Fruit fly (Drosophila melanogaster): ENCODE results near the gene SNRPG.

SNRPG gene

dm6 chrX:16640260-16641100, at the start of gene SNRPG, which contains the start of gene mthl1:
TSS of gene SNRPG (minus strand) at chrX:16640419.
TSS of gene mthl1 (plus strand) at chrX:16640968.
- peak; percentile 52 for TF ChIP-seq Clk (GFP tag; optimal IDR thresholded peaks at IDR 0.05)
- peak; percentile 73 for TF ChIP-seq CG12768 (GFP tag; optimal IDR thresholded peaks at IDR 0.05)
- TF ChIP-seq bab1 (GFP tag; optimal IDR thresholded peaks at IDR 0.05): peak; percentile 58
- peak; percentile 81 for TF ChIP-seq CG5204 (GFP tag; optimal IDR thresholded peaks at IDR 0.05)
- peak; percentile 73 for TF ChIP-seq CG7101 (tag; optimal IDR thresholded peaks at IDR 0.05)
- peak; percentile 63 for TF ChIP-seq CG11617 (GFP tag; optimal IDR thresholded peaks at IDR 0.05)
- peak; percentile 36 for TF ChIP-seq ovo (GFP tag; optimal IDR thresholded peaks at IDR 0.05)
- peak; percentile 40 for TF ChIP-seq Crg-1 (GFP tag; optimal IDR thresholded peaks at IDR 0.05)
- TF ChIP-seq pad (GFP tag; optimal IDR thresholded peaks at IDR 0.05): peak; percentile 64
- TF ChIP-seq Hr96 (GFP tag; optimal IDR thresholded peaks at IDR 0.05): no peak
- no peak for TF ChIP-seq cic (GFP tag; optimal IDR thresholded peaks at IDR 0.05)
- peak; percentile 71 for TF ChIP-seq Mnt (GFP tag; optimal IDR thresholded peaks at IDR 0.05)
- no peak for TF ChIP-seq cnc (optimal IDR thresholded peaks at IDR 0.05)
- TF ChIP-seq toe (GFP tag; optimal IDR thresholded peaks at IDR 0.05): peak; percentile 63
- peak; percentile 63 for TF ChIP-seq CG14711 (tag; optimal IDR thresholded peaks at IDR 0.05)
- TF ChIP-seq kay (GFP tag; ENCODE audit: borderline replicate concordance): no peak
- TF ChIP-seq CG33017 (tag; optimal IDR thresholded peaks at IDR 0.05): no peak
- no peak for TF ChIP-seq tj (GFP tag; optimal IDR thresholded peaks at IDR 0.05)
- peak; percentile 77 for TF ChIP-seq CG1620 (GFP tag; optimal IDR thresholded peaks at IDR 0.05)
- TF ChIP-seq CG7045 (GFP tag; optimal IDR thresholded peaks at IDR 0.05): peak; percentile 54

DNA sequence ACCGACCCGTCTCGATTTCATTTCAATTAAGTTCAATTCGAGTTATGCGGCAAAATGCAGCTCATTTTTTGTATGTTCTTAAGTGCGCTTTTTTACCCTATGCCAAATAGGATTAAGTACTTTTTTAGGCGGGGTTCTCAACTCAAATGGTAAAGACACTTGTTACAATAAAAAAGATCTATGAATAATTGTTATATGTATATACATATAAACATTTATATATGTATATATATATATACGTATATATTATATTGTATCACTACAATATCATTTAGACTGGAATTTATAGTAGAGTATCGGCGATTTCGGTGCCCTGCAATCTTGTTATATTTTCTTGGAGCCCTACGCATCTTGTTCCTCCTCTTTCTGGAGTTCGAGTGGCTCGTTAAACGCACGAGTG, 49.7 kb upstream of the SNRPG start:
- no peak for TF ChIP-seq CG7101 (tag; optimal IDR thresholded peaks at IDR 0.05)
- no peak for TF ChIP-seq CG7045 (GFP tag; optimal IDR thresholded peaks at IDR 0.05)
- TF ChIP-seq CG5204 (GFP tag; optimal IDR thresholded peaks at IDR 0.05): no peak
- TF ChIP-seq pad (GFP tag; optimal IDR thresholded peaks at IDR 0.05): no peak
- no peak for TF ChIP-seq tj (GFP tag; optimal IDR thresholded peaks at IDR 0.05)
- no peak for TF ChIP-seq cic (GFP tag; optimal IDR thresholded peaks at IDR 0.05)
- TF ChIP-seq CG14711 (tag; optimal IDR thresholded peaks at IDR 0.05): no peak
- TF ChIP-seq Crg-1 (GFP tag; optimal IDR thresholded peaks at IDR 0.05): no peak
- TF ChIP-seq ovo (GFP tag; optimal IDR thresholded peaks at IDR 0.05): no peak
- TF ChIP-seq Clk (GFP tag; optimal IDR thresholded peaks at IDR 0.05): no peak
- no peak for TF ChIP-seq Mnt (GFP tag; optimal IDR thresholded peaks at IDR 0.05)

DNA sequence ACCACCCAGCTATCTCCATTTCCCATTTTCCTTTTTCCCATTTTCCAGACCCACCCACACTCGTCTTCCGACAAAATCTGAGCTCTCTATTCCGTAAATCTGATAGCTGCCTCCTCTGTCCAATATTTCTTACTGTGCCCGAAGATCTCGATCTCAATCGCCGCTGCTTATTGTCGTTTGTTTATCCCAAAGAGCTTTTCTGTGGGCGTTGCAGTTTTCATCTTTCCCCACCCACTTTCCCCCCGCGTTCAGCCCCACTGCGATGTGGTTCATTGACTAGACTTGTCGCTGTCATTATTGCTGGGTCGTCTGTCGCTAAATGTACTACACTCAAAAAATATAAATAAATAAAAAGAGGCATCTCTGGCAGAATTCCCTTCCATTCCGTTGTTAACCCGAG, 49.1 kb upstream of the SNRPG start:
- TF ChIP-seq tj (GFP tag; optimal IDR thresholded peaks at IDR 0.05): peak; percentile 56
- no peak for TF ChIP-seq CG7101 (tag; optimal IDR thresholded peaks at IDR 0.05)

DNA sequence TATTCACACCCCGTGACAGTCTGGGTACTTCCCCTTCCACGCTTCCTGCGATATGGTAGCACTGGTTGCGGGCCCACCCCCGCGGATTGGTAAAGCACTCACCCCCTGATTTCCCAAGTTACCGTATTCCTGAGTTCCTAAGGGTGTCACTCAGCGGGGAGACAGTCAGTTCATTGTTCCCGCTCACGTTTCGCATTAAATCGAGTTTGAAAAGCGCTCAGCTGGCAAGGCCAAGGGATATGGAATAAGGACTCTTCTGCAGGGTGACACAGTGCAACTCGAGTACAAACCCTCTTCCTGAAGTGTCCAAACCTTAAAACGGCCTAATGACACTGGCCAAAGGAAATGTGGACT, 47.9 kb upstream of the SNRPG start:
- TF ChIP-seq Mnt (GFP tag; optimal IDR thresholded peaks at IDR 0.05) (no peak), pad (GFP tag; optimal IDR thresholded peaks at IDR 0.05) (no peak), kay (GFP tag; ENCODE audit: borderline replicate concordance) (no peak), CG1620 (GFP tag; optimal IDR thresholded peaks at IDR 0.05) (no peak), Crg-1 (GFP tag; optimal IDR thresholded peaks at IDR 0.05) (no peak), CG7045 (GFP tag; optimal IDR thresholded peaks at IDR 0.05) (no peak), CG7101 (tag; optimal IDR thresholded peaks at IDR 0.05) (no peak), bab1 (GFP tag; optimal IDR thresholded peaks at IDR 0.05) (no peak)

dm6 chrX:16687400-16688105, 47.3 kb upstream of the SNRPG start:
- no peak for TF ChIP-seq pad (GFP tag; optimal IDR thresholded peaks at IDR 0.05)
- no peak for TF ChIP-seq CG14711 (tag; optimal IDR thresholded peaks at IDR 0.05)
- TF ChIP-seq CG33017 (tag; optimal IDR thresholded peaks at IDR 0.05): no peak
- TF ChIP-seq toe (GFP tag; optimal IDR thresholded peaks at IDR 0.05): peak; percentile 25

dm6 chrX:16683765-16684164, 43.5 kb upstream of the SNRPG start, which contains the start of gene Axs:
TSS of gene Axs (minus strand) at chrX:16683895.
- TF ChIP-seq CG11617 (GFP tag; optimal IDR thresholded peaks at IDR 0.05): no peak
- no peak for TF ChIP-seq tj (GFP tag; optimal IDR thresholded peaks at IDR 0.05)
- no peak for TF ChIP-seq ovo (GFP tag; optimal IDR thresholded peaks at IDR 0.05)
- no peak for TF ChIP-seq CG14711 (tag; optimal IDR thresholded peaks at IDR 0.05)
- TF ChIP-seq Hr96 (GFP tag; optimal IDR thresholded peaks at IDR 0.05): no peak
- TF ChIP-seq CG5204 (GFP tag; optimal IDR thresholded peaks at IDR 0.05): no peak
- TF ChIP-seq CG7101 (tag; optimal IDR thresholded peaks at IDR 0.05): no peak
- TF ChIP-seq Mnt (GFP tag; optimal IDR thresholded peaks at IDR 0.05): no peak
- TF ChIP-seq Clk (GFP tag; optimal IDR thresholded peaks at IDR 0.05): no peak
- no peak for TF ChIP-seq Crg-1 (GFP tag; optimal IDR thresholded peaks at IDR 0.05)
- TF ChIP-seq cnc (optimal IDR thresholded peaks at IDR 0.05): no peak
- TF ChIP-seq kay (GFP tag; ENCODE audit: borderline replicate concordance): no peak
- no peak for TF ChIP-seq CG7045 (GFP tag; optimal IDR thresholded peaks at IDR 0.05)
- no peak for TF ChIP-seq CG1620 (GFP tag; optimal IDR thresholded peaks at IDR 0.05)
- no peak for TF ChIP-seq bab1 (GFP tag; optimal IDR thresholded peaks at IDR 0.05)
- TF ChIP-seq toe (GFP tag; optimal IDR thresholded peaks at IDR 0.05): no peak
- no peak for TF ChIP-seq CG33017 (tag; optimal IDR thresholded peaks at IDR 0.05)

All from whole organism, adult.